Fruit fly (Drosophila melanogaster): ENCODE results near the gene CG10154.

DNA sequence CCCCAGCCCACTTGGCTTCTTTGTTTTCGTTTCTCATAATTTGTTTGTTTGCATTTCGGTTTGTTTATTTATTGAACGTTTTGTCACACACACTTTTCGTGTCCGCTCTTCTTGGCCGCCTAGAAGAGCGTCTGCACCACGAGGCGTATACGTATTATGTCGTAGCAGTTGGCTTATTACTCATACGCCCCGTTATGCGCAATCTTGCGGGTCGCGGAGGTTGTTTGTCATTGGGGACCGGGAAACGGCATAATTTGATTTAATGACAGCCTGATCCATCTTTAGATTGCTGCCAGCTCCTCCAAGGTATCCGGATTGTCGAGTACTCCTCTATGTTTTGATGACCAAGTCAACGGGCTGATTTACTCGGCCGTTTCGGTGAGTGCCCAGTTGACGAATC lies 16.7 kb downstream of the CG10154 start:
- TF ChIP-seq Mio (GFP tag; optimal IDR thresholded peaks at IDR 0.05) (no peak), Dfd (GFP tag; optimal IDR thresholded peaks at IDR 0.05) (no peak), fru (GFP tag; optimal IDR thresholded peaks at IDR 0.05) (no peak), psq (GFP tag; optimal IDR thresholded peaks at IDR 0.05) (no peak), dmrt93B (GFP tag; optimal IDR thresholded peaks at IDR 0.05) (no peak)

Measured in whole organism, wandering third instar larva.